Worm (Caenorhabditis elegans): ENCODE measurements around the gene lys-1.

The lys-1 gene

DNA sequence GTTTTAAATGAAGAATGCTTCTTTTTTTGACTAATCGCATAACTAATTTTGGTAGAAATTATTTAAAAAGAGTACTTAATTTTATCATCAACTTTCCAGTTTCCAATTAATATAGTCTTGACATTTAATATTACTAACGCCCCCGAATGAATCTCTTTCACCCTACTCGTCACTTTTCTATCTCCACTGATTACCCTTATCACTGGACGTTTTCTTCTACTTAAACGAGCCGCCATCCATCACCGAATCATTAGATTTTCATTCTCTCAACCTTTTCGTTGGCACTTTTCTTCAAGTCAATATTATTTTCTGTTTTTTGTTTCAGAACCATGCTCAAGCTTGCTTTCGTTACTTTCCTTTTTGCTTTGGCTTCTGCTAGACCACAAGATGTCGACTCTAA lies at the start of gene lys-1:
Gene lys-1, plus strand, starts transcription at position 326 of the 400 bp plus-strand sequence.
- TF ChIP-seq Y5F2A.4 (GFP tag; optimal IDR thresholded peaks at IDR 0.05) (no peak), unc-62 (GFP tag; optimal IDR thresholded peaks at IDR 0.05 in 1 of 2) (no peak), unc-62 (tag; optimal IDR thresholded peaks at IDR 0.05) (no peak), lin-13 (GFP tag; optimal IDR thresholded peaks at IDR 0.05) (no peak), nhr-102 (tag; optimal IDR thresholded peaks at IDR 0.05) (no peak), nhr-48 (tag; optimal IDR thresholded peaks at IDR 0.05) (no peak), madf-9 (GFP tag; conservative IDR thresholded peaks at IDR 0.05) (no peak), lsy-2 (tag; optimal IDR thresholded peaks at IDR 0.05) (no peak), nhr-111 (GFP tag; optimal IDR thresholded peaks at IDR 0.05) (no peak), daf-19 (GFP tag; conservative IDR thresholded peaks at IDR 0.05) (no peak), ceh-20 (GFP tag; IDR thresholded peaks at IDR 0.05) (no peak), egl-43 (GFP tag; IDR thresholded peaks at IDR 0.05) (no peak), nhr-28 (tag; optimal IDR thresholded peaks at IDR 0.05) (peak; percentile 68), nhr-42 (GFP tag; IDR thresholded peaks at IDR 0.05) (no peak), jun-1 (tag; optimal IDR thresholded peaks at IDR 0.05) (no peak), dmd-6 (GFP tag; IDR thresholded peaks at IDR 0.05) (peak; percentile 55), zip-11 (GFP tag; IDR thresholded peaks at IDR 0.05) (no peak), dve-1 (tag; optimal IDR thresholded peaks at IDR 0.05; ENCODE audit: insufficient read depth) (peak; percentile 24), hlh-11 (tag; optimal IDR thresholded peaks at IDR 0.05) (peak; percentile 48), nhr-77 (tag; optimal IDR thresholded peaks at IDR 0.05) (peak; percentile 8), skn-1 (tag; optimal IDR thresholded peaks at IDR 0.05) (no peak), pha-4 (GFP tag; IDR thresholded peaks at IDR 0.05) (no peak), pha-4 (tag; optimal IDR thresholded peaks at IDR 0.05) (no peak), ZK337.2 (GFP tag; IDR thresholded peaks at IDR 0.05) (no peak), spr-3 (GFP tag; optimal IDR thresholded peaks at IDR 0.05) (no peak), pqm-1 (tag; optimal IDR thresholded peaks at IDR 0.05) (peak; percentile 92), tag-97 (GFP tag; IDR thresholded peaks at IDR 0.05) (no peak), snpc-1.2 (GFP tag; IDR thresholded peaks at IDR 0.05) (no peak), F10B5.3 (tag; optimal IDR thresholded peaks at IDR 0.05) (no peak), daf-8 (GFP tag; IDR thresholded peaks at IDR 0.05) (no peak), mxl-3 (GFP tag; optimal IDR thresholded peaks at IDR 0.05) (no peak), mdt-29 (GFP tag; IDR thresholded peaks at IDR 0.05) (no peak), ztf-7 (tag; optimal IDR thresholded peaks at IDR 0.05) (no peak), saeg-2 (GFP tag; IDR thresholded peaks at IDR 0.05) (no peak), aha-1 (tag) (no peak), nhr-41 (GFP tag; IDR thresholded peaks at IDR 0.05) (no peak), zfp-3 (GFP tag; conservative IDR thresholded peaks at IDR 0.05) (no peak), ceh-32 (tag; optimal IDR thresholded peaks at IDR 0.05; ENCODE audit: poor library complexity) (no peak), mxl-2 (GFP tag; conservative IDR thresholded peaks at IDR 0.05) (no peak), daf-16 (GFP tag; optimal IDR thresholded peaks at IDR 0.05) (no peak), daf-16 (tag; optimal IDR thresholded peaks at IDR 0.05) (peak; percentile 60), T20F7.1 (GFP tag; optimal IDR thresholded peaks at IDR 0.05) (no peak), F37D6.2 (tag; optimal IDR thresholded peaks at IDR 0.05) (no peak), mes-2 (tag; optimal IDR thresholded peaks at IDR 0.05; ENCODE audit: poor library complexity, severe bottlenecking) (no peak), dmd-8 (GFP tag; IDR thresholded peaks at IDR 0.05) (no peak), mdl-1 (tag; optimal IDR thresholded peaks at IDR 0.05) (no peak)
